Worm (Caenorhabditis elegans) whole organism, midembryonic: ENCODE measurements around the gene K09C8.8.

ENCODE experiments used
- T22C8.4 ChIP-seq: fragments of 200-800 bp; sonication (Bioruptor generic); IDR thresholded peaks from 2 replicates; pipeline ENCODE4 v1.3.6; 2022; ENCODE audit warnings: missing genetic modification characterization, missing compliant biosample characterization
- cog-1 ChIP-seq: sonication (generic microtip); optimal IDR thresholded peaks from 2 replicates; lab custom pipeline; 2016; ENCODE audit warnings: missing genetic modification characterization, missing compliant biosample characterization
- flt-1 ChIP-seq: fragments of 200-800 bp; sonication (Bioruptor generic); IDR thresholded peaks from 2 replicates; pipeline ENCODE4 v1.3.6; 2022; ENCODE audit warnings: missing genetic modification characterization, missing compliant biosample characterization
- klf-2 ChIP-seq: fragments of 200-800 bp; sonication (Bioruptor generic); conservative IDR thresholded peaks from 2 replicates; pipeline ENCODE4 v1.3.6; 2022; ENCODE audit warnings: missing genetic modification reagents, missing genetic modification characterization, missing compliant biosample characterization
- med-1 ChIP-seq: sonication (generic microtip); optimal IDR thresholded peaks from 2 replicates; lab custom pipeline; 2017; ENCODE audit warnings: missing genetic modification characterization, mild to moderate bottlenecking, missing compliant biosample characterization, antibody characterized with exemption, missing genetic modification reagents; ENCODE audit not compliant: insufficient read depth
- ref-1 ChIP-seq: fragments of 200-800 bp; sonication (Bioruptor generic); conservative IDR thresholded peaks from 2 replicates; pipeline ENCODE4 v1.3.6; 2022; ENCODE audit warnings: missing genetic modification reagents, missing genetic modification characterization, missing compliant biosample characterization
- tab-1 ChIP-seq: fragments of 200-800 bp; sonication (Bioruptor generic); IDR thresholded peaks from 2 replicates; pipeline ENCODE4 v1.3.6; 2022; ENCODE audit warnings: missing genetic modification characterization, missing compliant biosample characterization
- ztf-23 ChIP-seq: fragments of 200-800 bp; sonication (Bioruptor generic); IDR thresholded peaks from 2 replicates; pipeline ENCODE4 v1.3.6; 2022; ENCODE audit warnings: missing genetic modification reagents, missing genetic modification characterization, missing compliant biosample characterization
- ztf-29 ChIP-seq: fragments of 200-800 bp; sonication (Bioruptor generic); IDR thresholded peaks from 2 replicates; pipeline ENCODE4 v1.3.6; 2022; ENCODE audit warnings: missing genetic modification reagents, missing genetic modification characterization, missing compliant biosample characterization

The K09C8.8 gene

DNA sequence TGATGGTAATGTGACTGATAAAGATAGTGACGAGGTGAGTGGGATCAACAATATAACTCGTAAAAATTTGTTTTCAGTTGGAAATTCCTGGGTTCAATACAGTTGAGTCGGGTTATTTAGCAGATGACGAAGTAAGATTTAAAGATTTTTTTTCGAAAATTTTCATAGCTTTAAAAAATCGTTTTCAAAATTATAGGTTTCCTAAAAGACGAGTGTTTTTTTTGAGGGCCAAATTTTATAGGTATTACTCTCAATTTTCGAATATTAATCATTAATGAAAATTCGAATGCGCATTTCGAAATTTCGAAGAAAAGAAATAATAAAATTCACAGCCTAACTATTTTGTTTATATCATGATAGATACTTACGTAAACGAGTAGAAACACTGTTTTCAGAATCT, 389 bp downstream of the K09C8.8 start:
- TF ChIP-seq tab-1 (GFP tag; lab: Robert Waterston, UW) (no peak), cog-1 (tag; lab: Kevin White, UChicago) (no peak), klf-2 (GFP tag; lab: Robert Waterston, UW) (no peak), flt-1 (no peak), T22C8.4 (no peak)

ce11 chrX:10976447-10977196, 5.9 kb downstream of the K09C8.8 start:
- no peak for TF ChIP-seq flt-1
- no peak for TF ChIP-seq cog-1 (tag; lab: Kevin White, UChicago)
- TF ChIP-seq ztf-29 (GFP tag; lab: Robert Waterston, UW) = no peak
- no peak for TF ChIP-seq klf-2 (GFP tag; lab: Robert Waterston, UW)
- no peak for TF ChIP-seq ztf-23 (GFP tag; lab: Robert Waterston, UW)
- no peak for TF ChIP-seq ref-1 (GFP tag; lab: Robert Waterston, UW)
- TF ChIP-seq med-1 (GFP tag; lab: Kevin White, UChicago) = no peak
- no peak for TF ChIP-seq tab-1 (GFP tag; lab: Robert Waterston, UW)
- no peak for TF ChIP-seq T22C8.4

ce11 chrX:10979186-10979585, 8.5 kb downstream of the K09C8.8 start, which contains the start of gene pxn-2:
pxn-2 (minus strand) TSS chrX:10979286.
- TF ChIP-seq tab-1 (GFP tag; lab: Robert Waterston, UW) (no peak), ref-1 (GFP tag; lab: Robert Waterston, UW) (no peak), ztf-23 (GFP tag; lab: Robert Waterston, UW) (no peak), ztf-29 (GFP tag; lab: Robert Waterston, UW) (no peak), med-1 (GFP tag; lab: Kevin White, UChicago) (no peak), klf-2 (GFP tag; lab: Robert Waterston, UW) (no peak), flt-1 (no peak), cog-1 (tag; lab: Kevin White, UChicago) (no peak), T22C8.4 (no peak)

- TF ChIP-seq flt-1 = no peak
- TF ChIP-seq ref-1 (GFP tag; lab: Robert Waterston, UW) = no peak
- no peak for TF ChIP-seq tab-1 (GFP tag; lab: Robert Waterston, UW)
- TF ChIP-seq T22C8.4 = no peak
- no peak for TF ChIP-seq med-1 (GFP tag; lab: Kevin White, UChicago)
- no peak for TF ChIP-seq ztf-29 (GFP tag; lab: Robert Waterston, UW)
- TF ChIP-seq ztf-23 (GFP tag; lab: Robert Waterston, UW) = no peak
Observed at ce11 chrX:10981374-10981773, 10.6 kb downstream of the K09C8.8 start.

DNA sequence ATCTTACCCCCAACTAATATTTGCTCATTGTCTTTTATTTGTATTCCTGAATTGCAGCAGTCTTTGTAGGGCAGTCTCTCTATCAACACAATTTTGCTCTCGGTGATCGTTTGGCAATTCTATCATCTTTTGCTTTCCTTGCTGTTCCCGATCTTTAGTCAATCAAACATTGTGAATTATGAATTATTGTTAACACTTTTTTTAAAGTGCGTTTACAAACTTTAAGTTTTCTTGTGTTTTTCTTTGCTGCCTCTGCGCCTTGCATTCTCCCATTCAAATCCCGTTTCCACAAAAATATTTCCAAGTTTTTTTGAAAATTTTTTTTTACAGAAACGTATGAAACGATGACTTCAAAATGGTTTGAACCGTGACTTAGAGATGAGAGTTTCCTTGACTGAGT, 11.3 kb downstream of the K09C8.8 start, which contains the start of gene ver-4:
Gene ver-4 (plus strand): TSS at position 301 of the 400 bp plus-strand sequence.
- no peak for TF ChIP-seq ztf-23 (GFP tag; lab: Robert Waterston, UW)
- no peak for TF ChIP-seq ztf-29 (GFP tag; lab: Robert Waterston, UW)
- TF ChIP-seq klf-2 (GFP tag; lab: Robert Waterston, UW) = no peak
- TF ChIP-seq med-1 (GFP tag; lab: Kevin White, UChicago) = no peak
- no peak for TF ChIP-seq ref-1 (GFP tag; lab: Robert Waterston, UW)
- no peak for TF ChIP-seq T22C8.4
- TF ChIP-seq tab-1 (GFP tag; lab: Robert Waterston, UW) = no peak
- TF ChIP-seq flt-1 = no peak
- no peak for TF ChIP-seq cog-1 (tag; lab: Kevin White, UChicago)

DNA sequence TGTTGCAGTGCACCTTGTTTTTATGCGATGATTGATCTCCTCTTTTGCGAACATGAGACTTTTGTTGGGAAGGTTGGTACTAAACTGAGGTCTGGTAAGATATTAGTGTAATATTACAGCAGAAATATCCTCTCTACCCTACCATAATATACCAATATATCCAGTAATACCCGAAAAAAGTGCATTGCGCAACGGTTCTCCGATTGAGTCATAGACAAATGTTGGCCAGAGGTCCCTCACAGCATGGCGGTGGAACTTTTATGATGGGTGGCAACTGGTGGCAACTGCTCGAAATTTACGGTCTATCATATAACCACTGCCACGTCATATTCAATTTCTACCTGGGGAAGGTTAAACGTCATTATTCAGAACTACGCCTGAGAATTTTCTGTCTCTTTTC, 18.6 kb downstream of the K09C8.8 start:
- TF ChIP-seq flt-1 = no peak
- no peak for TF ChIP-seq T22C8.4
- no peak for TF ChIP-seq med-1 (GFP tag; lab: Kevin White, UChicago)
- no peak for TF ChIP-seq cog-1 (tag; lab: Kevin White, UChicago)
- TF ChIP-seq klf-2 (GFP tag; lab: Robert Waterston, UW) = no peak
- no peak for TF ChIP-seq ztf-29 (GFP tag; lab: Robert Waterston, UW)
- TF ChIP-seq tab-1 (GFP tag; lab: Robert Waterston, UW) = no peak
- TF ChIP-seq ztf-23 (GFP tag; lab: Robert Waterston, UW) = no peak
- no peak for TF ChIP-seq ref-1 (GFP tag; lab: Robert Waterston, UW)

DNA sequence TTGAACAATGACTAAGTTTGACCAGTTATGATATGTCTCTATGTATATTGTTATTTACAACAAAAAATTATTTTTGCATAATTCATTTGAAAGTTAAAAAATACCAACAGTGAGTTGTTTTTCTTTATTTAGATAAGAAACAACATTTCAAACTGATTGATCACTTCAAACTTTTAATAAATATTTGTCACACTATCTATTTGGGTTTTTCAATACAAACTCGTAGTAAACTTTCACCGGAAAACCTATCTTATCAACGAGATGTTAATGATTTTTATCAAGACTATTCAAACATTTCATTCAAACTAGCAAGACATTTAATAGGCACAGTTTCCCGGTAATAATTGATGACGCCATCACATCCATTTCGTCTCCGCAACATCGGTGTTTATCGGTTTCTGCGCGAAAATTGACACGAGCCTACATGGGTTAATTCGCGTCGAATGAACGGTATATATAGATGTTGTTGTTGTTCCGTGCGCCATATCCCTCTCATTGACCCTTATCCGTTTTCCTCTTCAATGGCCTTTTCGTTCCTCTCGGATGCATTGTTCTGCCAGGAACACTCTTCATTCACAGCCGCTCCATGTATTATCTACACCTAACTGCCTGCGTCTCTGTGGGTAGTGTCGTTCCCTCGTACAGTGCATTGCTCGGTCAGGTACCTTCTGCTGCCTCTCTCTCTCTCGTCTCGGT, 19.6 kb downstream of the K09C8.8 start:
- TF ChIP-seq cog-1 (tag; lab: Kevin White, UChicago) = peak; percentile 34
- TF ChIP-seq T22C8.4 = no peak
- peak; percentile 68 for TF ChIP-seq flt-1
- no peak for TF ChIP-seq ref-1 (GFP tag; lab: Robert Waterston, UW)
- no peak for TF ChIP-seq ztf-23 (GFP tag; lab: Robert Waterston, UW)
- no peak for TF ChIP-seq klf-2 (GFP tag; lab: Robert Waterston, UW)

- no peak for TF ChIP-seq med-1 (GFP tag; lab: Kevin White, UChicago)
- no peak for TF ChIP-seq ref-1 (GFP tag; lab: Robert Waterston, UW)
- no peak for TF ChIP-seq cog-1 (tag; lab: Kevin White, UChicago)
- TF ChIP-seq klf-2 (GFP tag; lab: Robert Waterston, UW) = no peak
- no peak for TF ChIP-seq T22C8.4
- TF ChIP-seq flt-1 = no peak
- TF ChIP-seq ztf-23 (GFP tag; lab: Robert Waterston, UW) = no peak
- TF ChIP-seq tab-1 (GFP tag; lab: Robert Waterston, UW) = no peak
- TF ChIP-seq ztf-29 (GFP tag; lab: Robert Waterston, UW) = no peak
Observed at ce11 chrX:10990855-10991176, 20.1 kb downstream of the K09C8.8 start.
